Worm (Caenorhabditis elegans) whole organism, L4/young adult: ENCODE measurements around the gene tbc-12.
A peak's percentile ranks its signal among the peaks of the same experiment; 100 is the strongest.

Experiments
- W03F9.2 ChIP-seq: fragments of 150-350 bp; optimal IDR thresholded peaks from 2 replicates; lab custom pipeline; 2014; ENCODE audit warnings: missing biosample characterization, missing genetic modification characterization
- dao-5 ChIP-seq: sonication (generic microtip); optimal IDR thresholded peaks from 2 replicates; lab custom pipeline; 2016; ENCODE audit warnings: missing genotype, missing genetic modification characterization, moderate library complexity, missing compliant biosample characterization
- him-1 ChIP-seq: sonication (generic microtip); optimal IDR thresholded peaks from 2 replicates; lab custom pipeline; 2016; ENCODE audit warnings: missing genotype, missing genetic modification reagents, missing genetic modification characterization, missing compliant biosample characterization

tbc-12 gene

ce11 chrX:2532357-2532756 lies at the start of gene tbc-12:
TSS of gene tbc-12 (minus strand) at chrX:2532457.
- TF ChIP-seq him-1 (tag; lab: Kevin White, UChicago) (no peak), dao-5 (no peak), W03F9.2 (tag; lab: Kevin White, UChicago) (no peak)

- no peak for TF ChIP-seq dao-5
- no peak for TF ChIP-seq him-1 (tag; lab: Kevin White, UChicago)
- no peak for TF ChIP-seq W03F9.2 (tag; lab: Kevin White, UChicago)
These were observed 48.3 kb upstream of the tbc-12 start, which contains the start of gene H01M10.1 for ce11 chrX:2580524-2580981. TSS of gene H01M10.1 (minus strand) at chrX:2580574.

DNA sequence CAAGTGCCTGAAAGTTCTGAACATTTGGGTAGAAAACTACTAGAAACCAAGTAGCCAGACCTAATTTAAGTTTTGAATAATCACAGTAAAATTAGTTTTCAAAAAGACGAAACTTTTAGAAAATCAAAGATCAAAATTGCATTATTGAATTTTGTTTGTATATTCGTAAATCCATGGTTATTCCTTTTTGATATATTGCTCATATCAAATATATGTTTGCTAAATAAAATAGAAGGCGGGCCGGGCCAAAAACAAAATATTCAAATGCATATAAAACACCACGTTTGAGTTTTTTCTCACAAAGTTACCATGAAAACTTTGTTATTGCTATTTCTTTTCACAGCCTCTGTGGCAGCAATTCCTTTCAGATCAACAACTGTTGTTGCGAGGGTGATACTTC lies 45.2 kb upstream of the tbc-12 start, which contains the start of gene ttr-42:
ttr-42 (plus strand) TSS at position 301 of the 400 bp plus-strand sequence.
- no peak for TF ChIP-seq dao-5

- TF ChIP-seq him-1 (tag; lab: Kevin White, UChicago) (no peak), W03F9.2 (tag; lab: Kevin White, UChicago) (no peak), dao-5 (no peak)
These were observed 40.4 kb upstream of the tbc-12 start, which contains the start of the genes ccd-5 and F52H2.1 for ce11 chrX:2572646-2573149. TSS of gene ccd-5 (minus strand) at chrX:2572653. TSS of gene F52H2.1 (plus strand) at chrX:2573099.

- TF ChIP-seq him-1 (tag; lab: Kevin White, UChicago) (no peak), W03F9.2 (tag; lab: Kevin White, UChicago) (no peak), dao-5 (no peak)
These were observed 36.8 kb upstream of the tbc-12 start for ce11 chrX:2569040-2569439.

DNA sequence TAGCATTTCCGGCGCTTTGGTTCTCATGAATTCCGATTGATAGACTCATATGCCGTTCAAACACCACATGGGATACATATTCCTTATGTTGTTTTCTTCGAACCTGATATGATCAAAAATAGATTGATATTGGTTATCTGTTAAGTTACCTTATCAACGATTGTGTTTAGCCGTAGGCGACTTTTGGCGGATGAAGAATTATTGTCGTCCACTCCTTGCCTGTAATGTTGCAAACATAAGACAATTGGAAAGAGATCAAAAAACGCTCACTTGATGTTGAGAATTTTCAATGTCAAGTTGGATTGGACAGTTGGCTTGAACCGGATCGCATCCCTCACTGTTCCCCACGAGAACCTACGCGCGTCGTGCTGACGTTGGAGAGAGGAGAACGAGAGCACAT lies 35.5 kb upstream of the tbc-12 start:
- TF ChIP-seq W03F9.2 (tag; lab: Kevin White, UChicago) (no peak), him-1 (tag; lab: Kevin White, UChicago) (no peak), dao-5 (no peak)

- TF ChIP-seq dao-5 = no peak
- TF ChIP-seq W03F9.2 (tag; lab: Kevin White, UChicago) = no peak
- TF ChIP-seq him-1 (tag; lab: Kevin White, UChicago) = no peak
These were observed 33.1 kb upstream of the tbc-12 start, which contains the start of gene F52H2.15 for ce11 chrX:2565308-2565773. TSS of gene F52H2.15 (plus strand) at chrX:2565358.

DNA sequence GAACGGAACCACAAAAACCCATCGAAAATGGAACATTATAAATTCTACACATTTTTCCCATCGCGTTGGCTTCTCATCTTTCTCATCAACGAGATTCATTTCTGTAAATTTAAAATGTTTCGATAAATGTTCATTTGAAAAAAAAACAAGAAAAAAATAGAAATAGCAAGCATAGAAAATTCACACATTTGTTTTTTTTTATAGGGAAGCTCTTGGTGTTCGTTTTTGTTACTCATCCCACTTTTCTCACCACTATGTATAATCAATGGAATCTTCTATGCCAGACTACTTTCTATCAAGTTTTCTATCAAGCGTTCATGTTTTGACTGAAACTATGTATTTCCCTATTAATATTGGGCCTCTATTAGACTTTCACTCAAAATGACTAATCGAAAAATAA lies 31.8 kb upstream of the tbc-12 start, which contains the start of gene dhcr-24:
dhcr-24 (minus strand) TSS at position 101 of the 400 bp plus-strand sequence.
- no peak for TF ChIP-seq him-1 (tag; lab: Kevin White, UChicago)

DNA sequence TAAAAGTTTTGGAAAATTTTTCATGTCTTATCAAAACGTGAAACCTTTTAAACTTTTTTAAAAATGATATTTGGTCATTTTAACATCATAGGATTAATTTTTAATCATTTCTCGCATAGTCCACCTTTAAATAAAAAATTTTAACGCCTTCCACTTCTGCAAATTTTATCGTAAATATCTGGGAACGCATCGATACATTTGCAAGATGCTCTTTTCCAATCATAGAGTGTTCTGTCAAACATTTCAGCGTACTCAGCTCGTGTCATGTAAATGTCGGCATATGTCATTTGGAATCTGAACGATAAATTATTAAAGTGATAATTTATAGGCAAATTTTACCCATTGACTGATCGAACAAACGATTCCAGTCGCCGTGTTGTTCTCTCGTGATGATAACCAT lies 27.7 kb upstream of the tbc-12 start, which contains the start of gene F52H2.5:
F52H2.5 (minus strand) TSS at position 101 of the 400 bp plus-strand sequence.
- TF ChIP-seq him-1 (tag; lab: Kevin White, UChicago) (no peak), dao-5 (no peak), W03F9.2 (tag; lab: Kevin White, UChicago) (no peak)

ce11 chrX:2559399-2559798 lies 27.1 kb upstream of the tbc-12 start:
- TF ChIP-seq dao-5 (no peak), him-1 (tag; lab: Kevin White, UChicago) (peak; percentile 7)

- TF ChIP-seq W03F9.2 (tag; lab: Kevin White, UChicago) = peak; percentile 62
- TF ChIP-seq him-1 (tag; lab: Kevin White, UChicago) = peak; percentile 88
- peak; percentile 80 for TF ChIP-seq dao-5
These were observed 21.2 kb upstream of the tbc-12 start for ce11 chrX:2553433-2553860.

- no peak for TF ChIP-seq W03F9.2 (tag; lab: Kevin White, UChicago)
- TF ChIP-seq dao-5 = no peak
- no peak for TF ChIP-seq him-1 (tag; lab: Kevin White, UChicago)
These were observed 20.0 kb upstream of the tbc-12 start, which contains the start of gene aat-3 for ce11 chrX:2552210-2552674. TSS of gene aat-3 (plus strand) at chrX:2552260.

DNA sequence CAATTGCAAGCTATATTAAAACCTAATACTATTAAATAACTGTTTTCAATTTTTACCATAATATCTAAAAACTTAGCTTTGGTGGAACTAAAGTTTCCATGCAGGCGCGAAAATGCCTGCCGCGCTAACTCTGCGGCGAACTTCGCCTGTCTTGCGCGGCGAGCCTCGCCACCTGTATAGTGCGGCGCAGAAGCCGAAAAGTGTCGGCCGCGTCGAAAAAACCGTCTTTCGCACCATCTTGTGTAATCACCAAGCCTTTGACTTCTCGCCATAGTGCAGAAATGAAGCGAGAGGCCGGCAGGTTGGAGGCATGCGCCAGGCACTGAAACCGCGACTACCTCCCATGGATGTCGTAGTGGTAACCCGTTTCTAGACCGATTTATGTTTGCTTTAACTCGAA lies 19.2 kb upstream of the tbc-12 start:
- TF ChIP-seq W03F9.2 (tag; lab: Kevin White, UChicago) (no peak), dao-5 (no peak), him-1 (tag; lab: Kevin White, UChicago) (no peak)

DNA sequence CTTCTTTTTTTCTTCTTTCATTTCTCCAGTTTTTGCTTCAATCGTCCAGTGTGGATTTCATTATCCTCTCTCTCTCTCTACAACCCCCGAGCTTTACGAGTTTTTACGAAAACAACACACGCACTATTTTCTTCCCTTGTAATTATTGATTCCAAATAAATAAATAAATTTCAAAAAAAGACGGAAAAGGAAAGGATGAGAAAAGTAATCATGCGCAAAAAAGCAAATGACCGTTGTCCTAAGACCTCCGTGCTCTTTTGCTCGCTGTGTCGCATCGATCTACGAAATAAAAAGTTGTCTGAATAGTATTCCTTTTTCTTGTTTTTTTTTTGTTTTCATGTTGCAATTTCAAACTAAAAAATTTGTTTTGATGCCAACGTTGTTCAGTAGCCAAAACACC lies 18.4 kb upstream of the tbc-12 start:
- TF ChIP-seq W03F9.2 (tag; lab: Kevin White, UChicago) (no peak), him-1 (tag; lab: Kevin White, UChicago) (no peak), dao-5 (no peak)

ce11 chrX:2549322-2549721 lies 17.1 kb upstream of the tbc-12 start:
- TF ChIP-seq W03F9.2 (tag; lab: Kevin White, UChicago) (peak; percentile 7), dao-5 (peak; percentile 52), him-1 (tag; lab: Kevin White, UChicago) (peak; percentile 69)
